Worm (Caenorhabditis elegans) whole organism, L4/young adult: ENCODE data around the gene dhs-23.
"Not testable (repeated sequence)": the region's sequence is repeated elsewhere in the genome, so short reads cannot be mapped to it uniquely, and the experiment has no call there.

Experiments used
- W03F9.2 ChIP-seq: fragments of 150-350 bp; optimal IDR thresholded peaks from 2 replicates; lab custom pipeline; 2014; ENCODE audit warnings: missing biosample characterization, missing genetic modification characterization
- dao-5 ChIP-seq: sonication (generic microtip); optimal IDR thresholded peaks from 2 replicates; lab custom pipeline; 2016; ENCODE audit warnings: missing genotype, missing genetic modification characterization, moderate library complexity, missing compliant biosample characterization
- him-1 ChIP-seq: sonication (generic microtip); optimal IDR thresholded peaks from 2 replicates; lab custom pipeline; 2016; ENCODE audit warnings: missing genotype, missing genetic modification reagents, missing genetic modification characterization, missing compliant biosample characterization

Gene dhs-23

ce11 chrV:15380857-15381256, at the start of gene dhs-23:
Gene dhs-23, plus strand, starts transcription at chrV:15381219.
- TF ChIP-seq him-1 (tag; lab: Kevin White, UChicago) (no peak), dao-5 (no peak), W03F9.2 (no peak)

ce11 chrV:15332851-15333250, 48.2 kb upstream of the dhs-23 start, which contains the start of gene srw-113:
Gene srw-113, plus strand, starts transcription at chrV:15333151.
- no peak for TF ChIP-seq dao-5
- TF ChIP-seq W03F9.2: no peak
- no peak for TF ChIP-seq him-1 (tag; lab: Kevin White, UChicago)

- TF ChIP-seq him-1 (tag; lab: Kevin White, UChicago) (no peak), W03F9.2 (no peak), dao-5 (no peak)
These were observed 43.6 kb upstream of the dhs-23 start, which contains the start of gene wrt-7 for ce11 chrV:15337405-15337804. Gene wrt-7, minus strand, starts transcription at chrV:15337505.

ce11 chrV:15339363-15339762, 41.7 kb upstream of the dhs-23 start, which contains the start of gene clec-228:
Gene clec-228, minus strand, starts transcription at chrV:15339463.
- TF ChIP-seq W03F9.2 (no peak), dao-5 (no peak), him-1 (tag; lab: Kevin White, UChicago) (no peak)

ce11 chrV:15341404-15341803, 39.6 kb upstream of the dhs-23 start, which contains the start of gene clec-229:
Gene clec-229, minus strand, starts transcription at chrV:15341504.
- no peak for TF ChIP-seq him-1 (tag; lab: Kevin White, UChicago)

- TF ChIP-seq W03F9.2 (no peak), him-1 (tag; lab: Kevin White, UChicago) (no peak), dao-5 (no peak)
These were observed 36.5 kb upstream of the dhs-23 start, which contains the start of gene wrt-8 for ce11 chrV:15344481-15344880. Gene wrt-8, minus strand, starts transcription at chrV:15344581.

ce11 chrV:15347292-15347691, 33.7 kb upstream of the dhs-23 start, which contains the start of gene C29F3.3:
Gene C29F3.3, minus strand, starts transcription at chrV:15347392.
- no peak for TF ChIP-seq W03F9.2
- TF ChIP-seq dao-5: no peak
- no peak for TF ChIP-seq him-1 (tag; lab: Kevin White, UChicago)

- TF ChIP-seq him-1 (tag; lab: Kevin White, UChicago) (no peak), W03F9.2 (no peak), dao-5 (no peak)
These were observed 32.0 kb upstream of the dhs-23 start, which contains the start of gene clec-230 for ce11 chrV:15349044-15349443. Gene clec-230, minus strand, starts transcription at chrV:15349144.

- TF ChIP-seq him-1 (tag; lab: Kevin White, UChicago): no peak
- no peak for TF ChIP-seq dao-5
- no peak for TF ChIP-seq W03F9.2
These were observed 30.4 kb upstream of the dhs-23 start, which contains the start of gene clec-231 for ce11 chrV:15350615-15351014. Gene clec-231, minus strand, starts transcription at chrV:15350715.

ce11 chrV:15352376-15352775, 28.6 kb upstream of the dhs-23 start, which contains the start of gene srx-58:
Gene srx-58, plus strand, starts transcription at chrV:15352676.
- TF ChIP-seq dao-5: no peak
- TF ChIP-seq him-1 (tag; lab: Kevin White, UChicago): no peak
- TF ChIP-seq W03F9.2: no peak

ce11 chrV:15354648-15355047, 26.4 kb upstream of the dhs-23 start, which contains the start of gene C29F3.7:
Gene C29F3.7, plus strand, starts transcription at chrV:15354901.
- TF ChIP-seq him-1 (tag; lab: Kevin White, UChicago): no peak
- no peak for TF ChIP-seq W03F9.2
- no peak for TF ChIP-seq dao-5

ce11 chrV:15361412-15361811, 19.6 kb upstream of the dhs-23 start, which contains the start of gene ech-1.1:
Gene ech-1.1, minus strand, starts transcription at chrV:15361512.
- not testable (repeated sequence) for TF ChIP-seq dao-5; him-1 (tag; lab: Kevin White, UChicago); W03F9.2

ce11 chrV:15367770-15368169, 13.2 kb upstream of the dhs-23 start:
- TF ChIP-seq dao-5: no peak
- TF ChIP-seq W03F9.2: no peak

ce11 chrV:15369707-15370106, 11.3 kb upstream of the dhs-23 start, which contains the start of gene nhr-269:
Gene nhr-269, minus strand, starts transcription at chrV:15369807.
- TF ChIP-seq W03F9.2 (no peak), him-1 (tag; lab: Kevin White, UChicago) (no peak), dao-5 (no peak)

- TF ChIP-seq him-1 (tag; lab: Kevin White, UChicago) (no peak), W03F9.2 (no peak), dao-5 (no peak)
These were observed 4.8 kb upstream of the dhs-23 start, which contains the start of gene srh-52 for ce11 chrV:15376223-15376622. Gene srh-52, minus strand, starts transcription at chrV:15376323.

- TF ChIP-seq him-1 (tag; lab: Kevin White, UChicago) (no peak), W03F9.2 (no peak), dao-5 (no peak)
These were observed 3.1 kb upstream of the dhs-23 start, which contains the start of gene srh-122 for ce11 chrV:15377903-15378302. Gene srh-122, minus strand, starts transcription at chrV:15378003.
